Worm (Caenorhabditis elegans): ENCODE measurements around the gene elks-1.

DNA sequence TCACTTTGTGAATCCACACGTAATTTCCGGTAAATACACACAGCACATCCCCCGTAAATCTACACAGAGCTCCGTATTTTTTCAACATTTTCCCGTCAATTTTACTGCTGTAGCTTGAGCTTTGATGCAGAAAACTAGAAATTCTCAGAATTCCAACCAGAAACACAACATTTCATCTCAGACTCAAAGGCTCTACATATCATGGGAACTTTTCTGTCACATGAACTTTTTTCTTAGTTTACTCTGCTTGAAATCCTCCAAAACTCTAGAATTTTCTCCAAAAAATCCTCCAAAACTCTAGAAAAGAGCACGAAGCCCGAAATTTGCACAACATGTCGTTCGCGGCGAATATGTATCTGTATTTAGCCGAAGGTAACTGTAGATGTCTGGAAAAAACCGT is 13.4 kb upstream of the elks-1 start, which contains the start of gene Y55H10A.2:
- no peak for TF ChIP-seq dmd-4 (tag; optimal IDR thresholded peaks at IDR 0.05; ENCODE audit: borderline replicate concordance)
- TF ChIP-seq C08G9.2 (tag; optimal IDR thresholded peaks at IDR 0.05) = no peak
- TF ChIP-seq nhr-11 (tag; optimal IDR thresholded peaks at IDR 0.05) = no peak
- TF ChIP-seq hlh-8 (tag; optimal IDR thresholded peaks at IDR 0.05) = no peak
- TF ChIP-seq unc-55 (GFP tag; optimal IDR thresholded peaks at IDR 0.05) = no peak
- TF ChIP-seq nfya-1 (tag; optimal IDR thresholded peaks at IDR 0.05) = no peak

All from whole organism, late embryonic.